Fruit fly (Drosophila melanogaster): ENCODE data around the gene pip.

The pip gene

dm6 chr3L:19261213-19261612 is 76.2 kb downstream of the pip start, which contains the start of gene Bet1 (continued):
- TF ChIP-seq CG16815 (GFP tag; optimal IDR thresholded peaks at IDR 0.05) (no peak), ci (GFP tag; IDR thresholded peaks at IDR 0.05) (0 out of 3 replicates have a peak, but pooled peaks have one; percentile 38), Dek (tag; optimal IDR thresholded peaks at IDR 0.05) (no peak), CG3163 (GFP tag; optimal IDR thresholded peaks at IDR 0.05) (no peak), yki (optimal IDR thresholded peaks at IDR 0.05) (no peak), lab (GFP tag; optimal IDR thresholded peaks at IDR 0.05) (no peak), hb (GFP tag; IDR thresholded peaks at IDR 0.05; ENCODE audit: partially characterized antibody) (no peak), bab2 (GFP tag; optimal IDR thresholded peaks at IDR 0.05) (no peak), grau (tag; optimal IDR thresholded peaks at IDR 0.05) (peak; percentile 7), Blimp-1 (GFP tag; optimal IDR thresholded peaks at IDR 0.05) (no peak), Usf (GFP tag; optimal IDR thresholded peaks at IDR 0.05) (peak; percentile 11), jumu (GFP tag; optimal IDR thresholded peaks at IDR 0.05) (no peak), CG12071 (GFP tag; optimal IDR thresholded peaks at IDR 0.05) (no peak), Optix (GFP tag; IDR thresholded peaks at IDR 0.05) (peak; percentile 38; the same call in 1 of the 3 replicates), Fer3 (tag; optimal IDR thresholded peaks at IDR 0.05) (no peak), CG10462 (GFP tag; optimal IDR thresholded peaks at IDR 0.05) (no peak), her (GFP tag; optimal IDR thresholded peaks at IDR 0.05) (no peak), sens-2 (GFP tag; IDR thresholded peaks at IDR 0.05) (no peak), pzg (GFP tag; optimal IDR thresholded peaks at IDR 0.05) (peak; percentile 34), Dref (GFP tag; IDR thresholded peaks at IDR 0.05) (no peak), CG14710 (tag; optimal IDR thresholded peaks at IDR 0.05) (no peak), slou (GFP tag; optimal IDR thresholded peaks at IDR 0.05) (no peak), CG6854 (GFP tag; optimal IDR thresholded peaks at IDR 0.05) (no peak), CG3847 (GFP tag; IDR thresholded peaks at IDR 0.05) (0 out of 2 replicates have a peak, but pooled peaks have one; percentile 24), CG10209 (GFP tag; optimal IDR thresholded peaks at IDR 0.05) (peak; percentile 13), CG11695 (GFP tag; IDR thresholded peaks at IDR 0.05) (no peak), CHES-1-like (GFP tag; optimal IDR thresholded peaks at IDR 0.05) (no peak), CG18764 (GFP tag; optimal IDR thresholded peaks at IDR 0.05) (no peak), CG30431 (GFP tag; optimal IDR thresholded peaks at IDR 0.05) (no peak), tin (GFP tag; optimal IDR thresholded peaks at IDR 0.05) (no peak), ato (GFP tag; IDR thresholded peaks at IDR 0.05; ENCODE audit: partially characterized antibody) (no peak), CG12219 (GFP tag; optimal IDR thresholded peaks at IDR 0.05) (no peak), H2.0 (GFP tag; IDR thresholded peaks at IDR 0.05) (peak; percentile 40; the same call in 1 of the 2 replicates), CG3995 (GFP tag; optimal IDR thresholded peaks at IDR 0.05) (no peak), CG4730 (GFP tag; IDR thresholded peaks at IDR 0.05) (no peak), CG31441 (GFP tag; IDR thresholded peaks at IDR 0.05) (no peak), cad (GFP tag; optimal IDR thresholded peaks at IDR 0.05) (no peak), Atf6 (GFP tag; IDR thresholded peaks at IDR 0.05) (no peak), CG12236 (GFP tag; optimal IDR thresholded peaks at IDR 0.05) (no peak), bcd (GFP tag; optimal IDR thresholded peaks at IDR 0.05) (no peak), HLH54F (GFP tag; optimal IDR thresholded peaks at IDR 0.05) (no peak), CG1832 (GFP tag; optimal IDR thresholded peaks at IDR 0.05) (no peak), gce (GFP tag; IDR thresholded peaks at IDR 0.05) (no peak), chm (GFP tag; IDR thresholded peaks at IDR 0.05) (no peak), fru (optimal IDR thresholded peaks at IDR 0.05) (no peak), CG17186 (GFP tag; optimal IDR thresholded peaks at IDR 0.05) (no peak), CG10321 (GFP tag; IDR thresholded peaks at IDR 0.05) (no peak), TFAM (GFP tag; optimal IDR thresholded peaks at IDR 0.05) (no peak), tll (GFP tag; optimal IDR thresholded peaks at IDR 0.05) (no peak), Mad (GFP tag; optimal IDR thresholded peaks at IDR 0.05) (no peak), cato (GFP tag; optimal IDR thresholded peaks at IDR 0.05; ENCODE audit: borderline replicate concordance) (no peak), CG3838 (GFP tag; optimal IDR thresholded peaks at IDR 0.05) (no peak), CG8359 (GFP tag; optimal IDR thresholded peaks at IDR 0.05; ENCODE audit: borderline replicate concordance) (no peak)
